Fruit fly (Drosophila melanogaster) whole organism, embryonic: ENCODE data around the gene CG43345.

Experiments used
- NFAT ChIP-seq: fragments of 200-800 bp; sonication (Bioruptor generic); IDR thresholded peaks from 2 replicates; pipeline ENCODE4 v1.3.6; 2022; ENCODE audit warnings: missing biosample characterization, missing genetic modification characterization
- bbx ChIP-seq: fragments of 200-800 bp; sonication (Bioruptor generic); IDR thresholded peaks from 2 replicates; pipeline ENCODE4 v1.3.6; 2022; ENCODE audit warnings: missing biosample characterization, missing genetic modification characterization; ENCODE audit not compliant: partially characterized antibody
- pfk ChIP-seq: fragments of 200-800 bp; sonication (Bioruptor generic); optimal IDR thresholded peaks from 2 replicates; lab custom pipeline; 2018; ENCODE audit warnings: missing biosample characterization, mild to moderate bottlenecking, missing genetic modification characterization, moderate library complexity
- prd ChIP-seq, 3 experiments: fragments of >200 bp in 2 of 3; fragments of 200-800 bp in 1 of 3; sonication (Bioruptor generic) in 1 of 3; optimal IDR thresholded peaks in 2 of 3; IDR thresholded peaks in 1 of 3; 2 replicates in 2 of 3; 3 replicates in 1 of 3; pipeline versions ENCODE4 v1.3.6 to Lab custom; 2017 to 2022; ENCODE audit warnings: missing biosample characterization in 1 of 3, missing genetic modification characterization in 1 of 3

DNA sequence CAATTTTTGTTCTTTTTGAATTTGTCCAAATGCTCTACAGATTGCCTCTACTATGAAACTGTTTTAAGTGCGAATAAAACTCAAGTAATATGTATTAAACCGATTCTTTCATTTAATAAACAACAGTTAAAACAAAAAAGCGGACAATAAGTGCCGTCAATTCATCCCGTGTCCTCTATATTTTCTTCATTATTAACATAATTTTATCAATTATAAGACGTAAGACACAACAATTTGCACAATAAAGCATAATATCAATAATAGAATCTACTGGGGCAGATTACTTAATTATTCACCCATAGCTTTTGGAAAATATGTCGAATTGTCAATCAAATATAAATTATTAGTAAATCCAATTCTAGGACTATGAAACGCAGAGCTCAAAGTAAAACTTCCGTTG is 4.5 kb upstream of the CG43345 start, which contains the start of gene CG31627:
- TF ChIP-seq bbx (GFP tag; lab: Robert Waterston, UW), result no peak
- TF ChIP-seq pfk (GFP tag; lab: Kevin White, UChicago), result no peak
- TF ChIP-seq NFAT (GFP tag; lab: Robert Waterston, UW), result no peak
- TF ChIP-seq prd (optimal IDR thresholded peaks at IDR 0.05; lab: Kevin White, UChicago), result no peak
- TF ChIP-seq prd (GFP tag; IDR thresholded peaks at IDR 0.05; lab: Robert Waterston, UW), result no peak
